Fruit fly (Drosophila melanogaster): Measurements from ENCODE around the gene Pus1.

The Pus1 gene

DNA sequence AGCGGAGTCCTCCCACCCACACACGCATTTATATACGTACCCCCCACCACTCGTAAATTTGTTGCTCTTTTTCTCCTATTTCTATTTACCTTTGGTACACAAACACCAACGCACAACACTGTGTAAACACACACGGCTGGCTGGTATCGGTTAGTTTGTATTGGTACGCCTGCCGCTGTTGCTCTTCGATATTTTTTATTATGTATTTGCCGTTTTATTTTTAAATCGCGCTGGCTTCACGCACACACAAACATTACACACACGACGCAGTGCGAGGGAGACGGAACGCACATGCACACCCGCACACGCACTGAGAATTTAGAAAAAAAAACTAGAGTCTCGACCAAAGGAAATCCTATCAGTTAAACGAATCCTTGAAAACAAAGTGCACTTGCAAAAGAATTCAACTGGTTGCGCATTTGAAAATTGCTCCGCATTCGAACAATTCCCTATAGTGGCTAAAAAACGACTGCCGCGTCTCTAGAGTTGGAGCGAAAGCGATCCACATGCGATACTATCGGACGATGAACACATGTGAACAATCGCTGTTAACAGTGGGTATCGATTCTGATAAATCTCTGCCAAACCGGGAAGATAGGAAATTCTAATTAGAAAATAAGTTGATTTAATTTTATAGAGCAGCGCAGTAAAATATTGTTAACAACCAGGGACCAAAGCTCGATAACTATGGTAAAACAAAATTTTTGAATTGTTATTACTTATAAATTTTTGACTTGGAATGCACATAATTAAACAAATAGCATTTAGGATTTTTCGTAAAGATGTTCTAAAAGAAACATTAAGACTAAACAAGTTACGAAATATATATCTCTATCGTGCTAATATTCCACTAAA, 41.6 kb downstream of the Pus1 start (continued):
- TF ChIP-seq CG18011 (GFP tag; optimal IDR thresholded peaks at IDR 0.05) (peak; percentile 61), sna (GFP tag; IDR thresholded peaks at IDR 0.05; ENCODE audit: partially characterized antibody) (peak; percentile 76), E2f2 (GFP tag; IDR thresholded peaks at IDR 0.05) (peak; percentile 65), HLHmδ (GFP tag; optimal IDR thresholded peaks at IDR 0.05) (peak; percentile 99), az2 (GFP tag; optimal IDR thresholded peaks at IDR 0.05) (no peak), Trl (optimal IDR thresholded peaks at IDR 0.05) (no peak), Trl (GFP tag; optimal IDR thresholded peaks at IDR 0.05) (peak; percentile 59), h (optimal IDR thresholded peaks at IDR 0.05) (no peak), lab (GFP tag; optimal IDR thresholded peaks at IDR 0.05) (peak; percentile 93), stc (GFP tag; IDR thresholded peaks at IDR 0.05) (peak; percentile 69; the same call in 1 of the 2 replicates), CG5953 (GFP tag; IDR thresholded peaks at IDR 0.05) (peak; percentile 57), CG34224 (GFP tag; IDR thresholded peaks at IDR 0.05; ENCODE audit: partially characterized antibody) (peak; percentile 90), Fer3 (tag; optimal IDR thresholded peaks at IDR 0.05) (peak; percentile 63), btn (GFP tag; optimal IDR thresholded peaks at IDR 0.05) (peak; percentile 49), Hr3 (GFP tag; optimal IDR thresholded peaks at IDR 0.05) (no peak), CG10366 (GFP tag; IDR thresholded peaks at IDR 0.05) (no peak), pzg (GFP tag; optimal IDR thresholded peaks at IDR 0.05) (peak; percentile 69), CG17612 (GFP tag; IDR thresholded peaks at IDR 0.05) (no peak), HmgD (GFP tag; optimal IDR thresholded peaks at IDR 0.05) (peak; percentile 66), caup (GFP tag; optimal IDR thresholded peaks at IDR 0.05; ENCODE audit: severe bottlenecking) (peak; percentile 93), CG7786 (GFP tag; optimal IDR thresholded peaks at IDR 0.05) (peak; percentile 65), CG1792 (GFP tag; optimal IDR thresholded peaks at IDR 0.05) (peak; percentile 49), prd (optimal IDR thresholded peaks at IDR 0.05) (no peak), prd (GFP tag; IDR thresholded peaks at IDR 0.05) (no peak; the same call in 1 of the 3 replicates), mirr (GFP tag; optimal IDR thresholded peaks at IDR 0.05) (peak; percentile 95), otp (GFP tag; IDR thresholded peaks at IDR 0.05) (peak; percentile 61; the same call in 2 of the 3 replicates), Gug (GFP tag; IDR thresholded peaks at IDR 0.05) (peak; percentile 23; the same call in 1 of the 4 replicates), CG12155 (GFP tag; optimal IDR thresholded peaks at IDR 0.05) (no peak), fd96Cb (tag; optimal IDR thresholded peaks at IDR 0.05) (no peak), ap (GFP tag; IDR thresholded peaks at IDR 0.05) (peak; percentile 29; the same call in 1 of the 2 replicates), Asciz (GFP tag; optimal IDR thresholded peaks at IDR 0.05) (peak; percentile 93), Opbp (GFP tag; IDR thresholded peaks at IDR 0.05; ENCODE audit: partially characterized antibody) (peak; percentile 98), ab (GFP tag; optimal IDR thresholded peaks at IDR 0.05) (no peak), sc (optimal IDR thresholded peaks at IDR 0.05) (no peak), sc (GFP tag; optimal IDR thresholded peaks at IDR 0.05) (peak; percentile 57), CrebB (tag; optimal IDR thresholded peaks at IDR 0.05) (peak; percentile 91), CG6813 (GFP tag; optimal IDR thresholded peaks at IDR 0.05) (peak; percentile 96), salm (tag; optimal IDR thresholded peaks at IDR 0.05) (peak; percentile 69), Dp (GFP tag; optimal IDR thresholded peaks at IDR 0.05) (peak; percentile 53), Sox102F (GFP tag; optimal IDR thresholded peaks at IDR 0.05) (peak; percentile 42), Oaz (GFP tag; IDR thresholded peaks at IDR 0.05) (no peak), klu (GFP tag; IDR thresholded peaks at IDR 0.05) (no peak), pum (GFP tag; optimal IDR thresholded peaks at IDR 0.05) (no peak), CG16813 (GFP tag; IDR thresholded peaks at IDR 0.05; ENCODE audit: partially characterized antibody) (peak; percentile 95), CG6175 (GFP tag; IDR thresholded peaks at IDR 0.05) (no peak), toy (GFP tag; IDR thresholded peaks at IDR 0.05) (no peak), CTCF (GFP tag; optimal IDR thresholded peaks at IDR 0.05) (peak; percentile 19), kay (GFP tag; optimal IDR thresholded peaks at IDR 0.05) (no peak), cato (GFP tag; optimal IDR thresholded peaks at IDR 0.05; ENCODE audit: borderline replicate concordance) (no peak), CG16863 (GFP tag; optimal IDR thresholded peaks at IDR 0.05) (peak; percentile 61)

Data from whole organism, embryonic.